Worm (Caenorhabditis elegans) whole organism, mixed stage, embryonic: Measurements from ENCODE around the gene srx-54.

Source experiments
- M03D4.4 ChIP-seq: sonication (generic microtip); optimal IDR thresholded peaks from 2 replicates; lab custom pipeline; 2017; ENCODE audit warnings: mild to moderate bottlenecking, missing genetic modification characterization, missing compliant biosample characterization
- bed-3 ChIP-seq: fragments of 200-800 bp; sonication (Bioruptor generic); optimal IDR thresholded peaks from 3 replicates; lab custom pipeline; 2018; ENCODE audit warnings: mild to moderate bottlenecking, missing genetic modification characterization, moderate library complexity, missing compliant biosample characterization
- ceh-39 ChIP-seq: fragments of 150-350 bp; optimal IDR thresholded peaks from 2 replicates; lab custom pipeline; 2014; ENCODE audit warnings: missing biosample characterization, missing genetic modification characterization
- ceh-43 ChIP-seq: fragments of 200-800 bp; sonication (Bioruptor generic); optimal IDR thresholded peaks from 2 replicates; lab custom pipeline; 2018; ENCODE audit warnings: mild to moderate bottlenecking, missing genetic modification characterization, moderate library complexity, missing compliant biosample characterization
- ceh-83 ChIP-seq: fragments of 200-800 bp; sonication (Bioruptor generic); optimal IDR thresholded peaks from 2 replicates; lab custom pipeline; 2018; ENCODE audit warnings: mild to moderate bottlenecking, missing genetic modification characterization, missing compliant biosample characterization
- ces-1 ChIP-seq: fragments of 150-350 bp; optimal IDR thresholded peaks from 2 replicates; lab custom pipeline; 2014; ENCODE audit warnings: missing biosample characterization, missing genetic modification reagents, missing genetic modification characterization
- cnd-1 ChIP-seq: fragments of 200-800 bp; sonication (Bioruptor generic); optimal IDR thresholded peaks from 2 replicates; lab custom pipeline; 2018; ENCODE audit warnings: mild to moderate bottlenecking, missing genetic modification characterization, missing compliant biosample characterization
- drap-1 ChIP-seq: fragments of 200-800 bp; sonication (Bioruptor generic); optimal IDR thresholded peaks from 3 replicates; lab custom pipeline; 2018; ENCODE audit warnings: mild to moderate bottlenecking, missing genetic modification characterization, missing compliant biosample characterization
- elt-1 ChIP-seq: sonication (generic microtip); optimal IDR thresholded peaks from 2 replicates; lab custom pipeline; 2017; ENCODE audit warnings: missing genetic modification characterization, mild to moderate bottlenecking, missing compliant biosample characterization, antibody characterized with exemption, moderate library complexity, borderline replicate concordance; ENCODE audit not compliant: insufficient read depth
- elt-3 ChIP-seq: fragments of 150-350 bp; optimal IDR thresholded peaks from 2 replicates; lab custom pipeline; 2014; ENCODE audit warnings: missing biosample characterization, missing genetic modification characterization
- flh-1 ChIP-seq: fragments of 200-800 bp; sonication (Bioruptor generic); optimal IDR thresholded peaks from 2 replicates; lab custom pipeline; 2018; ENCODE audit warnings: mild to moderate bottlenecking, missing genetic modification characterization, moderate library complexity, missing compliant biosample characterization
- ham-2 ChIP-seq: fragments of 200-800 bp; sonication (Bioruptor generic); optimal IDR thresholded peaks from 2 replicates; lab custom pipeline; 2018; ENCODE audit warnings: mild to moderate bottlenecking, missing genetic modification characterization, missing compliant biosample characterization
- hlh-1 ChIP-seq: fragments of 150-350 bp; optimal IDR thresholded peaks from 2 replicates; lab custom pipeline; 2014; ENCODE audit warnings: missing biosample characterization, missing genetic modification reagents, missing genetic modification characterization
- lin-13 ChIP-seq: fragments of 150-350 bp; optimal IDR thresholded peaks from 2 replicates; lab custom pipeline; 2014; ENCODE audit warnings: missing biosample characterization, missing genetic modification characterization
- lin-32 ChIP-seq: fragments of 200-800 bp; sonication (Bioruptor generic); optimal IDR thresholded peaks from 2 replicates; lab custom pipeline; 2018; ENCODE audit warnings: mild to moderate bottlenecking, missing genetic modification characterization, missing compliant biosample characterization
- lsy-2 ChIP-seq: fragments of 150-350 bp; optimal IDR thresholded peaks from 2 replicates; lab custom pipeline; 2014; ENCODE audit warnings: missing biosample characterization, missing genetic modification characterization
- mab-5 ChIP-seq: fragments of 150-350 bp; optimal IDR thresholded peaks from 2 replicates; lab custom pipeline; 2014; ENCODE audit warnings: missing biosample characterization, missing genetic modification characterization
- mep-1 ChIP-seq: fragments of 150-350 bp; optimal IDR thresholded peaks from 2 replicates; lab custom pipeline; 2017; ENCODE audit warnings: missing biosample characterization, missing genetic modification reagents, missing genetic modification characterization, inconsistent platforms
- nhr-12 ChIP-seq: fragments of 150-350 bp; optimal IDR thresholded peaks from 2 replicates; lab custom pipeline; 2014; ENCODE audit warnings: missing biosample characterization, missing genetic modification characterization
- nhr-2 ChIP-seq: fragments of 150-350 bp; optimal IDR thresholded peaks from 2 replicates; lab custom pipeline; 2014; ENCODE audit warnings: missing biosample characterization, missing genetic modification characterization
- nhr-237 ChIP-seq: fragments of 150-350 bp; optimal IDR thresholded peaks from 2 replicates; lab custom pipeline; 2014; ENCODE audit warnings: missing biosample characterization, missing genetic modification characterization
- nhr-28 ChIP-seq: fragments of 150-350 bp; optimal IDR thresholded peaks from 2 replicates; lab custom pipeline; 2014; ENCODE audit warnings: missing biosample characterization, missing genetic modification characterization
- nhr-76 ChIP-seq: sonication (generic microtip); optimal IDR thresholded peaks from 2 replicates; lab custom pipeline; 2017; ENCODE audit warnings: missing biosample characterization, missing genetic modification characterization
- pha-4 ChIP-seq: fragments of 150-350 bp; optimal IDR thresholded peaks from 2 replicates; lab custom pipeline; 2018; ENCODE audit warnings: missing biosample characterization, missing genetic modification reagents, missing genetic modification characterization
- sem-2 ChIP-seq: fragments of 200-800 bp; sonication (Bioruptor generic); optimal IDR thresholded peaks from 2 replicates; lab custom pipeline; 2018; ENCODE audit warnings: mild to moderate bottlenecking, missing genetic modification characterization, missing compliant biosample characterization
- snpc-4 ChIP-seq: fragments of 150-350 bp; optimal IDR thresholded peaks from 2 replicates; lab custom pipeline; 2014; ENCODE audit warnings: missing biosample characterization, missing genetic modification characterization
- sptf-1 ChIP-seq: sonication (generic microtip); optimal IDR thresholded peaks from 2 replicates; lab custom pipeline; 2017; ENCODE audit warnings: mild to moderate bottlenecking, missing genetic modification characterization, moderate library complexity, missing compliant biosample characterization
- unc-120 ChIP-seq: sonication (generic microtip); optimal IDR thresholded peaks from 2 replicates; lab custom pipeline; 2017; ENCODE audit warnings: missing genetic modification characterization, missing compliant biosample characterization; ENCODE audit not compliant: poor library complexity, severe bottlenecking
- unc-39 ChIP-seq: fragments of 150-350 bp; optimal IDR thresholded peaks from 2 replicates; lab custom pipeline; 2014; ENCODE audit warnings: missing biosample characterization, missing genetic modification characterization
- unc-62 ChIP-seq: fragments of 150-350 bp; optimal IDR thresholded peaks from 2 replicates; lab custom pipeline; 2014; ENCODE audit warnings: missing biosample characterization, missing genetic modification reagents, missing genetic modification characterization
- zip-8 ChIP-seq: fragments of 150-350 bp; optimal IDR thresholded peaks from 2 replicates; lab custom pipeline; 2014; ENCODE audit warnings: missing biosample characterization, missing genetic modification characterization
- ztf-11 ChIP-seq: fragments of 150-350 bp; optimal IDR thresholded peaks from 2 replicates; lab custom pipeline; 2014; ENCODE audit warnings: missing biosample characterization, missing genetic modification characterization

The srx-54 gene

DNA sequence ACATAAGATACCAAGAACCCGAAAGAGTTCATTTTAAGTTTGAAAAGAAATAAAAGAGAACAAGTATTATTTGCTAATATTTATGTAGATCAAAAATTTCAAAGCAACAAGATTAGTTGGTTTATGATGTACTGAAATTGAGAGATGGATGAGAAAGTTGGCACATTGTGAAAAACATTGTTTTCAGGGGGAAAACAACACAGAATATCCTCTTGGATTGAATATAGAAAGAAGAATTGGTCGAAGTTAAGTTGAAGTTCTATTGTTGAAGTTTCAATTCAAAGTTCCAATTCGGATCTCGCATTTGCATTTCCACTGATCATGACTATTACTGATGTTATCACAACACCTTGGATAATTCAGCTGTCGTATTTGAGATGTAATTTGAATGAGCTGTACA lies 25.6 kb downstream of the srx-54 start:
- TF ChIP-seq ceh-39 (tag; lab: Kevin White, UChicago) (no peak), cnd-1 (no peak), lin-13 (tag; lab: Kevin White, UChicago) (no peak), sem-2 (GFP tag; lab: Kevin White, UChicago) (no peak), sptf-1 (tag; lab: Kevin White, UChicago) (no peak), bed-3 (GFP tag; lab: Kevin White, UChicago) (no peak), snpc-4 (tag; lab: Kevin White, UChicago) (no peak), nhr-2 (tag; lab: Kevin White, UChicago) (no peak), nhr-12 (no peak), hlh-1 (tag; lab: Kevin White, UChicago) (no peak), unc-39 (no peak), lin-32 (GFP tag; lab: Kevin White, UChicago) (no peak), unc-120 (no peak), M03D4.4 (tag; lab: Kevin White, UChicago) (no peak)

DNA sequence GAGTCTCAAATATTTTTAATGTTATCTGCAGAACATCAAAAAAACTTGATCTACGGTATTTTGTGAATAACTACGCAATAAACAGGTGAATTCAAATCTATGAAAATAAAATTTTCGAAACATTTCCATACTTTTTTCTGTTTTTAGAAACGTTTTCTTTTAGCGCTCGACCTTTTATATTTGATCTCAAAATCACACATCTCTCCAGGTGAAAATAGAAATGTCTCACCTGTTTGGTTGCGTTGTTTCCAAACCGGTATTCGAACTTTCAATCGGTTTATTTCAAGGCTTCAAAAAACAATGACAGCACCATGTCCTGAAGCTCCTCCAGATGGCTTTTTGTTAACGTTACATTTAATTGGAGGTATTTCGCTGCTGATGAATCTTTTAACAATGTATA lies 26.1 kb downstream of the srx-54 start, which contains the start of gene sri-9:
sri-9 (plus strand) TSS at position 301 of the 400 bp plus-strand sequence.
- TF ChIP-seq lin-32 (GFP tag; lab: Kevin White, UChicago): no peak

DNA sequence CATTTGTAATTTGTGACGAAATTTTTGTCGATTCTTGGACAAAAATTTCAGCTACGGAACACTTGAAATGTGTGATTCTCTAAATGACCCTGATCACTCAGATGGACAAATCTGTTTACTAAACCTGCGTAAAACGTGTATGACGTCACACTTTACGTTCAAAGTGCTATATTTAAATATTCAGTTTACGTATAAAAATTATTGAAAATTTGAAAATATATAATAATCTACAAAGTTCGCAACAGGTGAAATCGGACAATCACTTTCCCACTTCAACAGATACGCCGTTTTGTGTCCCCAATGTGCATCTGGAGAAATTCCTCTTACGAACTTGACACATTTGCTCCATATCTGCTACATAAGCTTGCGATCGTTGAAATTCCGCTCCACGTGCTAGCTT lies 30.2 kb downstream of the srx-54 start, which contains the start of gene srh-131:
srh-131 (plus strand) TSS at position 301 of the 400 bp plus-strand sequence.
- TF ChIP-seq lin-32 (GFP tag; lab: Kevin White, UChicago) (no peak), bed-3 (GFP tag; lab: Kevin White, UChicago) (no peak), zip-8 (peak; percentile 53), unc-39 (no peak), mab-5 (no peak)

DNA sequence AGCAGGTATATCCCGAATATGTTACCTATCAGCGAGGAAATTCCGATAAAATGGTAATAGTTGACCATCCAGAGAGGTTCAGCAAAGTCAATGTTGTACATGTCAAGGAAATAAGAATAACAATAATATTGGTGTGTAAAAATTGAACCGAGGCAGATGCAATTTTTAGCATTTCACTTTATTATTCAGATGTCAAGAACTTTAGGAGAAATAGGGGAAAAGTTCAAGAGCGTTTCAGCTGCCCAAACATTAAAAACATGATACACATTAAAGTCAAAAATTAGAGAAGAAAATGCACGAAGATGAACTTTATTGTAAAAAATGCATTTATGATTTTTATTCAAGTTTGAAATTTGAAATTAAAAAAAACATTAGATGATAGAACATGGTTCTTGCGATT lies 33.3 kb downstream of the srx-54 start, which contains the start of gene sri-69:
sri-69 (minus strand) TSS at position 101 of the 400 bp plus-strand sequence.
- no peak for TF ChIP-seq ces-1 (GFP tag; lab: Kevin White, UChicago)
- TF ChIP-seq elt-1 (tag; lab: Kevin White, UChicago): no peak
- TF ChIP-seq bed-3 (GFP tag; lab: Kevin White, UChicago): no peak
- TF ChIP-seq flh-1: no peak
- no peak for TF ChIP-seq nhr-2 (tag; lab: Kevin White, UChicago)
- TF ChIP-seq ztf-11 (tag; lab: Kevin White, UChicago): no peak
- no peak for TF ChIP-seq elt-3 (tag; lab: Kevin White, UChicago)
- no peak for TF ChIP-seq nhr-76 (tag; lab: Kevin White, UChicago)
- TF ChIP-seq nhr-12: no peak
- no peak for TF ChIP-seq nhr-28 (tag; lab: Kevin White, UChicago)
- no peak for TF ChIP-seq ham-2 (GFP tag; lab: Kevin White, UChicago)
- TF ChIP-seq mep-1 (tag; lab: Kevin White, UChicago): no peak
- no peak for TF ChIP-seq pha-4 (tag; lab: Kevin White, UChicago)
- no peak for TF ChIP-seq sptf-1 (tag; lab: Kevin White, UChicago)
- TF ChIP-seq ceh-83: no peak
- TF ChIP-seq nhr-237: no peak
- TF ChIP-seq snpc-4 (tag; lab: Kevin White, UChicago): no peak
- no peak for TF ChIP-seq unc-39

DNA sequence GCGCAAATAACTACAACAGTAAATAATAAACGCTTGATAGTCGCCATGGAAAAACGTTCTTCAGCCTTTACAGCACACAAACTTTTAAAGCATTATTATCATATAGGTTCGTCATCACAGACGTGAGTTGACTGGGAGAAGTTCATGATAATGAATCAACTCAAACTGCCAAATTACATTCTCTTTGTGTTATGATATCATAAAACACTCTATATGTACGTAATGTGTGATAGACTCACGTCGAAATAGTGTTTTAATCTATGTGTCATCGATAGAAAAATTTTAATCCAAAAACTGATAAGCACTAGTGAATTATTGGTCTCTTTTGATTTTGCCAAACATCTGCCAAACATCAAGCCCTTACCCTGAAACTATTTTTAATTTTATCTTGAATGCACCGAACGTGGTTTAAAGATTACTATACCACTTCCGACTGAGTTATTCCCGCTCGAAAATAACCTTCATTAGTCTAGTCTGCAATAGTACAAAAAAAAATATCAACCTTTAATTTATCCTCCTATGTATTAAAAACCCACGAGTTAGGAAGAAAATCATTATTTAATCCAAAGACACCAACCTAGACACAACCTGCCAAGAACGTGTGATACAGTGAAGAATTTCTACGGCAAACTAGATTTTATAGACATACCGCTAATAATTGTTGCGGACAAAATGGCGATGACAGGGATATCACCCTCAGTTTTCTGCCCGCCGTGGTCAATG lies 34.5 kb downstream of the srx-54 start, which contains the start of the genes clc-12 and clec-240:
clc-12 (minus strand) TSS at position 47 of the 723 bp plus-strand sequence.
clec-240 (plus strand) TSS at position 673 of the 723 bp plus-strand sequence.
- TF ChIP-seq ces-1 (GFP tag; lab: Kevin White, UChicago): no peak
- TF ChIP-seq ceh-43: no peak
- no peak for TF ChIP-seq lsy-2 (tag; lab: Kevin White, UChicago)
- TF ChIP-seq nhr-12: no peak
- TF ChIP-seq nhr-2 (tag; lab: Kevin White, UChicago): no peak
- no peak for TF ChIP-seq unc-62 (GFP tag; lab: Kevin White, UChicago)
- TF ChIP-seq lin-32 (GFP tag; lab: Kevin White, UChicago): no peak
- no peak for TF ChIP-seq drap-1 (GFP tag; lab: Kevin White, UChicago)
- TF ChIP-seq zip-8: no peak
- TF ChIP-seq, all 35 proteins: peak for 0
